Worm (Caenorhabditis elegans) whole organism, L3 larva: Measurements from ENCODE around the gene T26A5.2.

Source experiments
- ama-1 ChIP-seq: fragments of 150-350 bp; optimal IDR thresholded peaks from 2 replicates; lab custom pipeline; 2018
- ceh-16 ChIP-seq: sonication (generic microtip); optimal IDR thresholded peaks from 2 replicates; lab custom pipeline; 2017; ENCODE audit warnings: missing biosample characterization, missing genetic modification characterization
- elt-1 ChIP-seq: fragments of 150-350 bp; optimal IDR thresholded peaks from 2 replicates; lab custom pipeline; 2014; ENCODE audit warnings: missing biosample characterization, missing genetic modification characterization
- nhr-67 ChIP-seq: fragments of 150-350 bp; optimal IDR thresholded peaks from 2 replicates; lab custom pipeline; 2014; ENCODE audit warnings: missing biosample characterization, missing genetic modification characterization
- nhr-77 ChIP-seq: fragments of 150-350 bp; optimal IDR thresholded peaks from 2 replicates; lab custom pipeline; 2014; ENCODE audit warnings: missing biosample characterization, missing genetic modification characterization
- pha-4 ChIP-seq: fragments of 150-350 bp; optimal IDR thresholded peaks from 2 replicates; lab custom pipeline; 2014; ENCODE audit warnings: missing biosample characterization, missing genetic modification reagents, missing genetic modification characterization

- TF ChIP-seq ceh-16, result no peak
- TF ChIP-seq pha-4 (tag; lab: Kevin White, UChicago), result peak; percentile 58
- TF ChIP-seq ama-1, result no peak
- TF ChIP-seq nhr-67, result no peak
- no peak for TF ChIP-seq nhr-77 (tag; lab: Kevin White, UChicago)
- no peak for TF ChIP-seq elt-1 (tag; lab: Kevin White, UChicago)
These were observed 21.8 kb downstream of the T26A5.2 start for ce11 chrIII:6488916-6489315.
